Worm (Caenorhabditis elegans) whole organism, L4/young adult: ENCODE measurements around the gene C04A2.15.
A peak's percentile ranks its signal among the peaks of the same experiment; 100 is the strongest.

Source experiments
- W03F9.2 ChIP-seq: fragments of 150-350 bp; optimal IDR thresholded peaks from 2 replicates; lab custom pipeline; 2014; ENCODE audit warnings: missing biosample characterization, missing genetic modification characterization
- dao-5 ChIP-seq: sonication (generic microtip); optimal IDR thresholded peaks from 2 replicates; lab custom pipeline; 2016; ENCODE audit warnings: missing genotype, missing genetic modification characterization, moderate library complexity, missing compliant biosample characterization
- him-1 ChIP-seq: sonication (generic microtip); optimal IDR thresholded peaks from 2 replicates; lab custom pipeline; 2016; ENCODE audit warnings: missing genotype, missing genetic modification reagents, missing genetic modification characterization, missing compliant biosample characterization

C04A2.15 gene

ce11 chrII:6826726-6827125 is 25.3 kb upstream of the C04A2.15 start:
- TF ChIP-seq him-1 (tag; lab: Kevin White, UChicago) (no peak), dao-5 (tag; lab: Kevin White, UChicago) (no peak), W03F9.2 (no peak)

DNA sequence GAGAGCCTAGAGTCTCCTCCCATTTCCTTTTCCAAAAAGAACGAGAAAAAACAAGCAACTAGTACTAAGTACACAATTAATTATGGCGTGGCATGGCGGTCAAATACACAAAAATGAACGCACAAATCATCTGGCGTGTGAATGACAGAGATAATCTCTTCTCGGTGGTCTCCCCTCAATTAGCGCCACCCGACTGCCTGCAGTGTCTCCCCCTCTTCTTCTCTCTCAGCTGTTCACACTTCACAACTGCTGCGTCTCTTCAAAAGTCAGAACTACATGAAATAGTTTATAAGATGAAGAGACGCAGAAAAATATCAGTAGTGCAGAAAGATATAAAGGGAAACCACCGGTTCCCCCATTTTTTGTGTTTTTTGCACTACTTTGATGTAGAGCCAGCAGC is 24.6 kb upstream of the C04A2.15 start:
- no peak for TF ChIP-seq dao-5 (tag; lab: Kevin White, UChicago)
- no peak for TF ChIP-seq him-1 (tag; lab: Kevin White, UChicago)
- no peak for TF ChIP-seq W03F9.2

DNA sequence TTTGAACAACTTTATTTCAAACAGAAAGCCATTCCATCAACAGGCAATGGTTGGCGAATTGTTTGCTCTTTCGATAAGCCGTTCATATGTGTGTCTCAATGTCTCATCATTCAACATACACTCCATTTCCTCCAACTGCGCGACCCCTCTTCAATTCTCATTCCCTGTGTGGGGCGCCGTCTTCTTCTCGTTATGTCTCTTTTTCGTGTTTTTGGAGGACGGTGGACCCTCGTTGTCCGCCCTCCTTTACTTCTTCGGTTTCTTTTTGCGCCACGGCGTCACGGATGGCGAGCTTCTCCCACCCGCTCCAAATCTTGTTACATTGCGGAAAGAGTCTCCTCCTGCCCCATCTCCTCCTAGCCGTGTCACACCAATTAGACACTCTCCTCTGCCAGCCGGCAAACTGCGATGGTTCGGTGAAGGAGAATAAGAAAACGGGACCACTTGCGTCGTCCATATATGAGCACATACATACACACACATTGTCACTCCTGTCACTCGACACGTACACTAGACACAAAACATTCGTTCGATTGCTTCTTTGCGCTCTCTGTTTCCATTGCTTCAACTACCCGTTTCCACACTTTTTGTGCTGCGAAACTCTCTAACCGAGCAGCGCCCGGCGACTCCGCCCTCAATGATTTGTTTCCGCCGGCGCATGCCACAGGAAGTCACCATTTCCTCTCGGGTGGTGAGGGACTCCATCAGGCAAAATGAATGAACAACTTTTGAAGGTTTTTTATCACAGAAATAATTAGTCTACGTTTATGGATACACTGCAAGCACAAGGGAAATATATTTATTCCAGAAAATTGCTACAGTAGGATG is 23.7 kb upstream of the C04A2.15 start:
- TF ChIP-seq dao-5 (tag; lab: Kevin White, UChicago): no peak
- TF ChIP-seq him-1 (tag; lab: Kevin White, UChicago): peak; percentile 6
- no peak for TF ChIP-seq W03F9.2

- TF ChIP-seq dao-5 (tag; lab: Kevin White, UChicago): no peak
- TF ChIP-seq W03F9.2: no peak
- no peak for TF ChIP-seq him-1 (tag; lab: Kevin White, UChicago)
Observed at ce11 chrII:6829108-6829507, 22.9 kb upstream of the C04A2.15 start.

- no peak for TF ChIP-seq him-1 (tag; lab: Kevin White, UChicago)
- TF ChIP-seq W03F9.2: no peak
- no peak for TF ChIP-seq dao-5 (tag; lab: Kevin White, UChicago)
Observed at ce11 chrII:6830012-6830411, 22.0 kb upstream of the C04A2.15 start.

ce11 chrII:6830923-6831322 is 21.1 kb upstream of the C04A2.15 start:
- TF ChIP-seq him-1 (tag; lab: Kevin White, UChicago): no peak
- no peak for TF ChIP-seq dao-5 (tag; lab: Kevin White, UChicago)
- no peak for TF ChIP-seq W03F9.2

ce11 chrII:6831531-6832201 is 20.4 kb upstream of the C04A2.15 start:
- TF ChIP-seq him-1 (tag; lab: Kevin White, UChicago) (no peak), dao-5 (tag; lab: Kevin White, UChicago) (no peak), W03F9.2 (no peak)

DNA sequence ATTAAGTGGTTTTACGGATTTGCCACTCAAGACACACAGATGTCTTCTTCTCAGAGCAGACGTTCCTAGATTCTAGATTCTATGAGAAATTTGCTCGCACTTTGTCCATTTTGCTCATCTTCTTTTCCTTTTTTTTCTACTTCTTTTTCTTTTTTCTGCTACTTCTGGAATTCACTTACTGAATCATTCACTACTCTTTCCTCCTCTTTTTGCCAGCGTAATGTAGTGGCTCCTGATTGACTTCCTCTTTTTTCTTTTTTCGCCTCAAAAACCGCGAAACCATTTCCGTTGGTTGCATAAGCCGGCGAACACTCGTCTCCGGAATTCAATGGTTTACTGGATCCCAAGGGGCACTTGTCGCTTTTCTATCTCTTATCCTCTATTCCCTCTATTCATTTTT is 19.8 kb upstream of the C04A2.15 start:
- TF ChIP-seq W03F9.2: no peak
- no peak for TF ChIP-seq dao-5 (tag; lab: Kevin White, UChicago)
- no peak for TF ChIP-seq him-1 (tag; lab: Kevin White, UChicago)

- TF ChIP-seq dao-5 (tag; lab: Kevin White, UChicago): no peak
- no peak for TF ChIP-seq him-1 (tag; lab: Kevin White, UChicago)
- no peak for TF ChIP-seq W03F9.2
Observed at ce11 chrII:6832695-6833389, 19.2 kb upstream of the C04A2.15 start.

DNA sequence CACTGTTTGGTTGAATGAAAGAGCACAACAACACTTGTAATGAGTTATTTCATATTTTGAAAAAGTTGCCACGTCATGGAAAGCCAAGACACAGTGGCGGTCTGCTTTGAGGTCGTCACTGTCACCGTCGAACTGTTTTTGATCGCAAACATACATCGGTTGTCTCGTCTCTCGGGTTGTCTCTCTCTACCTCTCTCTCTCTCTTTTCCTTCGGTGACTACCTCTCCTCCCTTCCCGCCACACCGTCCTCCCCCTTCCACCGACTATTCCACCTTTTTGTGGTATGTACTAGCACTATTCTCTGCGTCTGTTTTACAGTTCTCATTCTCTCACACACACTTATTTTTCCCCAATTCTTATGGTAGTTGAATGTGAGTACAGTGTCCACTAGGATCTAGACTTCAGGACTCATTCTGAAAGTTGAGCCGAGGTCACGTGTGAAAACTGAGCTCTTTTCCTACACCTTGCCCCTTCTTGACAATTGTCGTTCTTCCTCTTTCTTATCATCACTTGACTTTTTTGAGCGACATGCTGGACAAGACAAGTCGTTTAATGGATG is 18.2 kb upstream of the C04A2.15 start:
- no peak for TF ChIP-seq W03F9.2
- TF ChIP-seq him-1 (tag; lab: Kevin White, UChicago): no peak
- TF ChIP-seq dao-5 (tag; lab: Kevin White, UChicago): no peak

- TF ChIP-seq dao-5 (tag; lab: Kevin White, UChicago) (no peak), him-1 (tag; lab: Kevin White, UChicago) (peak; percentile 12), W03F9.2 (no peak)
Observed at ce11 chrII:6834582-6835058, 17.4 kb upstream of the C04A2.15 start, which contains the start of gene egl-27. egl-27 (plus strand) TSS chrII:6835008.

DNA sequence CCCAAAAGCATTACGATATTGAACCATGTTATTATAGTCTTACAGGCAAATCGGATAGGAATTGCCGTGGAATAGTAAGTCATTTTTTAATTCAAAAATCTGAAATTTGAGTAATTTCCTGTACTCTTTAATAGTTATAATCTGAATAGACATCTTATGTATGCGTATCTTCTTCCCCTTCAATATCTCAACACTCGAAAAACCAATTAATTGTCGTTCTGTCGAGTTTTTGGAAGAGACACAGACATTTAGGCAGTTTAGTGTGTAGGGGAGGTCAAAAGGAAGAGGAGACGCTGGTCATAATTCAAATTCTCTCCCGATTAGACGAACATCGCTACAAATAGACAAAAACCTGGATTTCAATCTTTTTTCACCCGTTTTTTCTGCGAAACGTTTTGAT is 16.5 kb upstream of the C04A2.15 start:
- TF ChIP-seq dao-5 (tag; lab: Kevin White, UChicago): no peak
- no peak for TF ChIP-seq him-1 (tag; lab: Kevin White, UChicago)
- TF ChIP-seq W03F9.2: no peak

DNA sequence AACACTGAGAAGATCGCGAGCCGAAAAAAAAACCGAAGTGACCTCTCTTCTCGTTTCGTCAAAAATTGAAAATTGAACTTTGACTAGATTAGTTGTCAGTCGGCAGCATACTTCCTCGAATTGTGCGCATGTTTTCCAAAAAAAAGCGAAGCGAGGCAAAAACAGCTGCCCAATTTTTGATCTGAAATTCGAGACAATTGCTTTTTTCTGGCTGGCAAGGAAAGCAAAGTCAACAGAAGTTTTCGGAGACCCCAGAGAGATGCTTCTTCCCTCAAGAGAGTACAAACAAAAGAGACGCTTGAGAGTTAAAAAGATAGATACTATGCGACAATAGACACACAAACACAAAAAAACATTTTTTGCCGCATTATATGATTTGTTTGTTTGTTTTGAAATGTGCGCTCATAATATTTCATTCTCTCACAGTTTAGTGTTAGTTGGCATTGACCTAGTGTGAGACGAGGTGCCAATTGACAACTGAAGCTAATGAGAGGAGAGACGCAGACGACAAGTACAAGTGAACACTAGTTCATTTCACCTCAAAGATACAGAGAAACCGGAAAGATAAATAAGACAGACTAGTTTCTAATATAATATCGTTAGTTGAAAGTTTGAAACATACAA is 16.0 kb upstream of the C04A2.15 start:
- TF ChIP-seq W03F9.2: no peak
- no peak for TF ChIP-seq dao-5 (tag; lab: Kevin White, UChicago)
